Worm (Caenorhabditis elegans) whole organism, late embryonic: Measurements from ENCODE around the gene grl-21.
"Not testable (repeated sequence)": the region's sequence is repeated elsewhere in the genome, so short reads cannot be mapped to it uniquely, and the experiment has no call there.

Source experiments
- F13H6.1 ChIP-seq: sonication (generic microtip); optimal IDR thresholded peaks from 2 replicates; lab custom pipeline; 2016; ENCODE audit warnings: missing genetic modification characterization, missing compliant biosample characterization
- K09A11.1 ChIP-seq: sonication (generic microtip); optimal IDR thresholded peaks from 2 replicates; lab custom pipeline; 2017; ENCODE audit warnings: antibody characterized with exemption, mild to moderate bottlenecking, missing genetic modification characterization, missing compliant biosample characterization; ENCODE audit not compliant: insufficient read depth
- T23F11.4 ChIP-seq: fragments of 200-800 bp; sonication (Bioruptor generic); optimal IDR thresholded peaks from 2 replicates; lab custom pipeline; 2018; ENCODE audit warnings: mild to moderate bottlenecking, missing genetic modification characterization, missing compliant biosample characterization
- Y22D7AL.16 ChIP-seq: sonication (generic microtip); optimal IDR thresholded peaks from 2 replicates; lab custom pipeline; 2016; ENCODE audit warnings: missing genetic modification characterization, missing compliant biosample characterization
- ama-1 ChIP-seq: fragments of 150-350 bp; optimal IDR thresholded peaks from 2 replicates; lab custom pipeline; 2014
- ceh-18 ChIP-seq: sonication (generic microtip); optimal IDR thresholded peaks from 2 replicates; lab custom pipeline; 2016; ENCODE audit warnings: missing genetic modification characterization, missing compliant biosample characterization
- ceh-22 ChIP-seq: sonication (generic microtip); optimal IDR thresholded peaks from 2 replicates; lab custom pipeline; 2017; ENCODE audit warnings: missing biosample characterization, missing genetic modification characterization
- ceh-45 ChIP-seq: fragments of 200-800 bp; sonication (Bioruptor generic); IDR thresholded peaks from 2 replicates; pipeline ENCODE4 v1.3.6; 2022; ENCODE audit warnings: missing genetic modification reagents, missing genetic modification characterization, missing compliant biosample characterization
- elt-2 ChIP-seq: sonication (generic microtip); optimal IDR thresholded peaks from 2 replicates; lab custom pipeline; 2016; ENCODE audit warnings: missing genetic modification reagents, missing genetic modification characterization, missing compliant biosample characterization
- eyg-1 ChIP-seq: sonication (generic microtip); optimal IDR thresholded peaks from 2 replicates; lab custom pipeline; 2016; ENCODE audit warnings: missing genotype, missing genetic modification characterization, missing compliant biosample characterization
- fax-1 ChIP-seq: sonication (generic microtip); optimal IDR thresholded peaks from 2 replicates; lab custom pipeline; 2016; ENCODE audit warnings: missing genotype, missing genetic modification characterization, missing compliant biosample characterization
- fkh-10 ChIP-seq: fragments of 150-350 bp; optimal IDR thresholded peaks from 2 replicates; lab custom pipeline; 2014; ENCODE audit warnings: missing biosample characterization, missing genetic modification reagents, missing genetic modification characterization
- gmeb-2 ChIP-seq: sonication (generic microtip); optimal IDR thresholded peaks from 2 replicates; lab custom pipeline; 2016; ENCODE audit warnings: missing genetic modification characterization, inconsistent platforms, missing compliant biosample characterization
- lim-6 ChIP-seq: sonication (generic microtip); optimal IDR thresholded peaks from 2 replicates; lab custom pipeline; 2016; ENCODE audit warnings: missing genetic modification characterization, missing compliant biosample characterization
- madf-2 ChIP-seq: sonication (generic microtip); optimal IDR thresholded peaks from 2 replicates; lab custom pipeline; 2017; ENCODE audit warnings: missing genetic modification characterization, missing compliant biosample characterization
- nfya-1 ChIP-seq: sonication (generic microtip); optimal IDR thresholded peaks from 2 replicates; lab custom pipeline; 2017; ENCODE audit warnings: missing genetic modification characterization, mild to moderate bottlenecking, missing compliant biosample characterization, antibody characterized with exemption, moderate library complexity
- nhr-11 ChIP-seq: fragments of 150-350 bp; optimal IDR thresholded peaks from 2 replicates; lab custom pipeline; 2014; ENCODE audit warnings: missing biosample characterization, missing genetic modification characterization
- odd-2 ChIP-seq: sonication (generic microtip); optimal IDR thresholded peaks from 2 replicates; lab custom pipeline; 2017; ENCODE audit warnings: antibody characterized with exemption, mild to moderate bottlenecking, missing genetic modification characterization, missing compliant biosample characterization
- pax-1 ChIP-seq: fragments of 150-350 bp; optimal IDR thresholded peaks from 2 replicates; lab custom pipeline; 2014; ENCODE audit warnings: missing biosample characterization, missing genetic modification characterization
- pha-2 ChIP-seq: sonication (generic microtip); optimal IDR thresholded peaks from 2 replicates; lab custom pipeline; 2017; ENCODE audit warnings: mild to moderate bottlenecking, missing genetic modification characterization, missing compliant biosample characterization
- pha-4 ChIP-seq: fragments of 150-350 bp; optimal IDR thresholded peaks from 2 replicates; lab custom pipeline; 2018; ENCODE audit warnings: missing biosample characterization, missing genetic modification reagents, missing genetic modification characterization
- pros-1 ChIP-seq: fragments of 150-350 bp; optimal IDR thresholded peaks from 2 replicates; lab custom pipeline; 2014; ENCODE audit warnings: missing biosample characterization, missing genetic modification reagents, missing genetic modification characterization
- ref-2 ChIP-seq: sonication (generic microtip); optimal IDR thresholded peaks from 2 replicates; lab custom pipeline; 2016; ENCODE audit warnings: missing genetic modification characterization, missing compliant biosample characterization
- syd-9 ChIP-seq: sonication (generic microtip); optimal IDR thresholded peaks from 2 replicates; lab custom pipeline; 2016; ENCODE audit warnings: mild to moderate bottlenecking, missing genetic modification characterization, moderate library complexity, missing compliant biosample characterization
- ttx-3 ChIP-seq: sonication (generic microtip); optimal IDR thresholded peaks from 2 replicates; lab custom pipeline; 2016; ENCODE audit warnings: missing genetic modification reagents, missing genetic modification characterization, missing compliant biosample characterization
- unc-55 ChIP-seq: sonication (generic microtip); optimal IDR thresholded peaks from 2 replicates; lab custom pipeline; 2017; ENCODE audit warnings: missing biosample characterization, missing genetic modification reagents, missing genetic modification characterization
- unc-86 ChIP-seq: sonication (generic microtip); optimal IDR thresholded peaks from 2 replicates; lab custom pipeline; 2016; ENCODE audit warnings: missing genetic modification characterization, missing compliant biosample characterization
- zip-5 ChIP-seq: sonication (generic microtip); optimal IDR thresholded peaks from 2 replicates; lab custom pipeline; 2016; ENCODE audit warnings: missing genetic modification characterization, missing compliant biosample characterization
- ztf-16 ChIP-seq: sonication (generic microtip); optimal IDR thresholded peaks from 2 replicates; lab custom pipeline; 2017; ENCODE audit warnings: missing genetic modification characterization, missing compliant biosample characterization

grl-21 gene

ce11 chrIV:10750041-10750440 is 12.8 kb downstream of the grl-21 start, which contains the start of gene T25B9.1:
Gene T25B9.1 (minus strand): TSS chrIV:10750141.
- TF ChIP-seq F13H6.1 (no peak), eyg-1 (tag; lab: Kevin White, UChicago) (no peak), T23F11.4 (GFP tag; lab: Kevin White, UChicago) (no peak), lim-6 (tag; lab: Kevin White, UChicago) (no peak), ceh-22 (no peak), Y22D7AL.16 (no peak), nfya-1 (tag; lab: Kevin White, UChicago) (no peak), unc-86 (tag; lab: Kevin White, UChicago) (no peak), gmeb-2 (tag; lab: Kevin White, UChicago) (no peak), ceh-18 (no peak), ref-2 (no peak)
- TF ChIP-seq, all 69 proteins: peak for 0

ce11 chrIV:10751740-10752139 is 14.5 kb downstream of the grl-21 start, which contains the start of gene T25B9.2:
Gene T25B9.2 (minus strand): TSS chrIV:10751840.
- TF ChIP-seq ama-1 (lab: Kevin White, UChicago); ztf-16 (tag; lab: Kevin White, UChicago); odd-2 (tag; lab: Kevin White, UChicago): not testable (repeated sequence)

DNA sequence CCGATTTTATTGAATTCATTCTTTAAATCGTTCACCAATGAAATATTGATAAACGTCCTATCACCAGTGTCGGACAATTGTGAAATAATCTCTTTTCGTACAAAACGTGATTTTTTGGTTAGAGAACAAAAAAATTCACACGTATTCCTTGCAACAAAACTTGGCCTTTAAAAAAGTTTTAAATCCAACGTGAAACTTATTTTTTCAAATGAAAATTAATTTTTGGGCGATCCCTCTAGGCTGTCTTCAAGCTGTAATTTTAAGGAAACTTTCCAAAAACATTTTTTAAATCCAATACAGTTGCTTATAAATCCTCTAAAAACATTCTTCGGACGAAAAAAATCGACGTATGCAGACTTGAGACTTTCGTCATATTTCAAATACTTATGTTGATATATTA is 17.4 kb downstream of the grl-21 start, which contains the start of gene T25B9.5:
Gene T25B9.5 (minus strand): TSS at position 101 of the 400 bp plus-strand sequence.
- TF ChIP-seq fkh-10 (GFP tag; lab: Kevin White, UChicago) = no peak

ce11 chrIV:10757616-10758193 is 20.4 kb downstream of the grl-21 start, which contains the start of the genes T25B9.4 and T25B9.6:
Gene T25B9.4 (minus strand): TSS chrIV:10757716.
Gene T25B9.6 (plus strand): TSS chrIV:10758143.
- TF ChIP-seq fax-1 (no peak), pax-1 (tag; lab: Kevin White, UChicago) (no peak), ttx-3 (no peak), ceh-45 (GFP tag; lab: Robert Waterston, UW) (no peak), nhr-11 (tag; lab: Kevin White, UChicago) (no peak), elt-2 (tag; lab: Kevin White, UChicago) (no peak), syd-9 (tag; lab: Kevin White, UChicago) (no peak), zip-5 (tag; lab: Kevin White, UChicago) (no peak), madf-2 (tag; lab: Kevin White, UChicago) (no peak), pros-1 (tag; lab: Kevin White, UChicago) (no peak), unc-55 (GFP tag; lab: Kevin White, UChicago) (no peak), pha-4 (tag; lab: Kevin White, UChicago) (no peak), eyg-1 (tag; lab: Kevin White, UChicago) (no peak), nfya-1 (tag; lab: Kevin White, UChicago) (no peak)

- TF ChIP-seq elt-2 (tag; lab: Kevin White, UChicago) = peak; percentile 83
- TF ChIP-seq gmeb-2 (tag; lab: Kevin White, UChicago) = no peak
These were observed 24.1 kb downstream of the grl-21 start, which contains the start of gene ugt-54 for ce11 chrIV:10761344-10761743. Gene ugt-54 (plus strand): TSS chrIV:10761698.

DNA sequence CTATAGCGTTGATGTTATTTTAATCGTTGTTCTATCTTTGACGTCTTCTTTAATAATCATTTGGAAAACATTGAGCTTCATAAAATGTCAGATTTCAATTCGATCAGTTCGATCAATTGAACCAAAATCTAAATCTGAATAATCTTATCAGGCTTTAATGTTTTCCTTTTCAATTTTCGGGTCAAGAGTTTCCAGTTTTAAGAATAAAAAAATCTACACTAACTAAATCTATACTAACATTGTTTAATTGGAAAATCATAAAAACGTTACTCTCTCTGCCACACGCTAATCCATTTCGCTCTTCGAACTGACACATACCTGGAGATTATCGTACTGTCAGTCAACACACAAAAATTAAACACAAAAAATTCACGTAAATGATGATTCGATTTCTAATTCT is 26.9 kb downstream of the grl-21 start, which contains the start of gene T25B9.11:
Gene T25B9.11 (plus strand): TSS at position 301 of the 400 bp plus-strand sequence.
- TF ChIP-seq zip-5 (tag; lab: Kevin White, UChicago) (no peak), ztf-16 (tag; lab: Kevin White, UChicago) (no peak), ceh-45 (GFP tag; lab: Robert Waterston, UW) (no peak), ceh-18 (no peak)

DNA sequence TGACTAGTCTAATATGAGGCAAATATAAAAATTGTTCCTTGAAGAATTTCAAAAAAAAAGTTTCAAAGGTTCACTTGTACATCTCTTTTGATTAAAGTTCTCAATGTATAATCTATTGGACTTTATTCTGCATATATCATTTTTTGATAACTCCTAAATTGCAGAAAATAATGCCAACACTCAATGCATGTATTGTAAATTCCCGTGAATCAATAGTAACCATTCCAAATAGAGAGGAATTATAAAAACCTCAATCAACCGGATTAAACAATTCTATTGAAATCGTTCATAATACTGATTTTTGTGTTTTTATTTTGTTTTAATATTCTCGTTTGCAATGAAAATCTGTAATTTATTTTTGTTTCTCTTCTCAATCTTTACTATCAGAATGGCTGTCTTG is 27.8 kb downstream of the grl-21 start, which contains the start of gene T25B9.12:
Gene T25B9.12 (plus strand): TSS at position 301 of the 400 bp plus-strand sequence.
- TF ChIP-seq K09A11.1 (tag; lab: Kevin White, UChicago) = no peak
- TF ChIP-seq pha-2 (tag; lab: Kevin White, UChicago) = no peak
- TF ChIP-seq odd-2 (tag; lab: Kevin White, UChicago) = no peak
- TF ChIP-seq gmeb-2 (tag; lab: Kevin White, UChicago) = no peak
- TF ChIP-seq, all 69 proteins: peak for 0
